Worm (Caenorhabditis elegans) whole organism, L4 larva: Measurements from ENCODE around the gene F52B10.3.

Source experiments
- D1046.2 ChIP-seq: fragments of 200-800 bp; sonication (Bioruptor generic); IDR thresholded peaks from 2 replicates; pipeline ENCODE4 v1.3.6; 2022; ENCODE audit warnings: missing genetic modification characterization, missing compliant biosample characterization
- Y48G9A.11 ChIP-seq: fragments of 200-800 bp; sonication (Bioruptor generic); IDR thresholded peaks from 2 replicates; pipeline ENCODE4 v1.3.6; 2022; ENCODE audit warnings: missing genetic modification reagents, missing genetic modification characterization, missing compliant biosample characterization
- egl-27 ChIP-seq: sonication (generic microtip); optimal IDR thresholded peaks from 3 replicates; lab custom pipeline; 2017; ENCODE audit warnings: missing biosample characterization, missing genetic modification reagents, missing genetic modification characterization
- jun-1 ChIP-seq: fragments of 150-350 bp; optimal IDR thresholded peaks from 2 replicates; lab custom pipeline; 2014; ENCODE audit warnings: missing biosample characterization, missing genetic modification reagents, missing genetic modification characterization
- lin-13 ChIP-seq: fragments of 150-350 bp; optimal IDR thresholded peaks from 2 replicates; lab custom pipeline; 2014; ENCODE audit warnings: missing biosample characterization, missing genetic modification reagents, missing genetic modification characterization
- mdl-1 ChIP-seq, 2 experiments: fragments of 150-350 bp in 1 of 2; sonication (generic microtip) in 1 of 2; optimal IDR thresholded peaks; 2 replicates each; lab custom pipeline; 2014 to 2017; ENCODE audit warnings: missing biosample characterization in 2 of 2, missing genetic modification characterization in 2 of 2
- mdt-29 ChIP-seq: fragments of 200-800 bp; sonication (Bioruptor generic); IDR thresholded peaks from 2 replicates; pipeline ENCODE4 v1.3.6; 2022; ENCODE audit warnings: missing genetic modification reagents, missing genetic modification characterization, missing compliant biosample characterization
- nhr-11 ChIP-seq: fragments of 150-350 bp; optimal IDR thresholded peaks from 2 replicates; lab custom pipeline; 2014; ENCODE audit warnings: missing biosample characterization, missing genetic modification characterization
- nhr-237 ChIP-seq: sonication (generic microtip); optimal IDR thresholded peaks from 2 replicates; lab custom pipeline; 2017; ENCODE audit warnings: missing biosample characterization, missing genetic modification characterization
- nhr-25 ChIP-seq: sonication (generic microtip); optimal IDR thresholded peaks from 2 replicates; lab custom pipeline; 2017; ENCODE audit warnings: missing genetic modification characterization, mild to moderate bottlenecking, missing compliant biosample characterization, antibody characterized with exemption, moderate library complexity, borderline replicate concordance; ENCODE audit not compliant: insufficient read depth
- spr-3 ChIP-seq: fragments of 200-800 bp; sonication (Bioruptor generic); optimal IDR thresholded peaks from 2 replicates; lab custom pipeline; 2018; ENCODE audit warnings: mild to moderate bottlenecking, missing genetic modification characterization, missing compliant biosample characterization
- unc-39 ChIP-seq: sonication (generic microtip); optimal IDR thresholded peaks from 2 replicates; lab custom pipeline; 2017; ENCODE audit warnings: missing biosample characterization, missing genetic modification characterization
- unc-62 ChIP-seq, 3 experiments: fragments of 150-350 bp in 1 of 3; sonication (generic microtip); optimal IDR thresholded peaks in 2 of 3; peaks in 1 of 3; 1 replicate in 1 of 3; 2 replicates in 2 of 3; lab custom pipeline; 2014 to 2017; ENCODE audit warnings: missing biosample characterization in 3 of 3, missing genetic modification characterization in 3 of 3, missing genetic modification reagents in 3 of 3, missing genotype in 1 of 3
- ztf-7 ChIP-seq: fragments of 150-350 bp; optimal IDR thresholded peaks from 2 replicates; lab custom pipeline; 2014; ENCODE audit warnings: missing biosample characterization, missing genetic modification characterization

- TF ChIP-seq unc-39 (tag; lab: Kevin White, UChicago) (no peak), nhr-25 (tag; lab: Kevin White, UChicago) (no peak), lin-13 (no peak), jun-1 (tag; lab: Kevin White, UChicago) (no peak), ztf-7 (no peak), nhr-11 (no peak), mdt-29 (GFP tag; lab: Robert Waterston, UW) (0 out of 2 replicates have a peak, but pooled peaks have one; percentile 26), D1046.2 (GFP tag; lab: Robert Waterston, UW) (no peak), mdl-1 (tag; optimal IDR thresholded peaks at IDR 0.05; lab: Kevin White, UChicago) (no peak), Y48G9A.11 (GFP tag; lab: Robert Waterston, UW) (no peak), unc-62 (GFP tag; optimal IDR thresholded peaks at IDR 0.05 in 1 of 2; lab: Kevin White, UChicago) (no peak), unc-62 (tag; optimal IDR thresholded peaks at IDR 0.05; lab: Kevin White, UChicago) (no peak), nhr-237 (tag; lab: Kevin White, UChicago) (no peak), spr-3 (GFP tag; lab: Kevin White, UChicago) (no peak), egl-27 (tag; lab: Kevin White, UChicago) (no peak)
Observed at ce11 chrX:2931852-2932251, 33.7 kb upstream of the F52B10.3 start.
